Fruit fly (Drosophila melanogaster) whole organism, embryonic: Measurements from ENCODE around the gene CG12116.

Source experiments
- Aef1 ChIP-seq: fragments of 200-800 bp; sonication (Bioruptor generic); IDR thresholded peaks from 3 replicates; pipeline ENCODE4 v1.3.6; 2022; ENCODE audit warnings: missing biosample characterization, missing genetic modification characterization
- Atf-2 ChIP-seq: fragments of 200-800 bp; sonication (Bioruptor generic); optimal IDR thresholded peaks from 2 replicates; lab custom pipeline; 2016; ENCODE audit warnings: missing biosample characterization, missing genetic modification characterization
- BtbVII ChIP-seq: fragments of 200-800 bp; sonication (Bioruptor generic); optimal IDR thresholded peaks from 3 replicates; lab custom pipeline; 2017; ENCODE audit warnings: missing biosample characterization, mild to moderate bottlenecking, missing genetic modification characterization
- CG10321 ChIP-seq: fragments of 200-800 bp; sonication (Bioruptor generic); IDR thresholded peaks from 2 replicates; pipeline ENCODE4 v1.3.6; 2022; ENCODE audit warnings: missing biosample characterization, missing genetic modification characterization
- CG11560 ChIP-seq: fragments of 200-800 bp; sonication (Bioruptor generic); IDR thresholded peaks from 3 replicates; pipeline ENCODE4 v1.3.6; 2022; ENCODE audit warnings: missing biosample characterization, missing genetic modification characterization
- CG12659 ChIP-seq: fragments of 200-800 bp; sonication (Bioruptor generic); optimal IDR thresholded peaks from 3 replicates; lab custom pipeline; 2017; ENCODE audit warnings: mild to moderate bottlenecking, missing biosample characterization, missing genetic modification reagents, missing genetic modification characterization
- CG13287 ChIP-seq: fragments of 200-800 bp; sonication (Bioruptor generic); IDR thresholded peaks from 2 replicates; pipeline ENCODE4 v1.3.6; 2022; ENCODE audit warnings: missing biosample characterization, missing genetic modification characterization; ENCODE audit not compliant: partially characterized antibody
- CG13296 ChIP-seq: fragments of 200-800 bp; sonication (Bioruptor generic); optimal IDR thresholded peaks from 3 replicates; lab custom pipeline; 2018; ENCODE audit warnings: missing biosample characterization, mild to moderate bottlenecking, missing genetic modification characterization
- CG15073 ChIP-seq: fragments of 200-800 bp; sonication (Bioruptor generic); optimal IDR thresholded peaks from 2 replicates; lab custom pipeline; 2016; ENCODE audit warnings: missing biosample characterization, missing genetic modification characterization
- CG15514 ChIP-seq: fragments of 200-800 bp; sonication (Bioruptor generic); optimal IDR thresholded peaks from 3 replicates; lab custom pipeline; 2017; ENCODE audit warnings: missing biosample characterization, missing genetic modification characterization, mild to moderate bottlenecking, moderate library complexity, missing genetic modification reagents
- CG1603 ChIP-seq: fragments of 200-800 bp; sonication (Bioruptor generic); optimal IDR thresholded peaks from 2 replicates; lab custom pipeline; 2019; ENCODE audit warnings: missing biosample characterization, mild to moderate bottlenecking, missing genetic modification characterization, moderate library complexity
- CG17568 ChIP-seq: fragments of 200-800 bp; sonication (Bioruptor generic); optimal IDR thresholded peaks from 2 replicates; lab custom pipeline; 2018; ENCODE audit warnings: missing biosample characterization, mild to moderate bottlenecking, missing genetic modification characterization, moderate library complexity
- CG17802 ChIP-seq: fragments of 200-800 bp; sonication (Bioruptor generic); optimal IDR thresholded peaks from 2 replicates; lab custom pipeline; 2018; ENCODE audit warnings: missing biosample characterization, mild to moderate bottlenecking, missing genetic modification characterization, moderate library complexity
- CG1792 ChIP-seq: fragments of 200-800 bp; sonication (Bioruptor generic); optimal IDR thresholded peaks from 2 replicates; lab custom pipeline; 2016; ENCODE audit warnings: missing biosample characterization, missing genetic modification characterization
- CG4282 ChIP-seq: fragments of 200-800 bp; sonication (Bioruptor generic); optimal IDR thresholded peaks from 2 replicates; lab custom pipeline; 2016; ENCODE audit warnings: missing biosample characterization, missing genetic modification characterization
- CG6683 ChIP-seq: fragments of 200-800 bp; sonication (Bioruptor generic); optimal IDR thresholded peaks from 2 replicates; lab custom pipeline; 2017; ENCODE audit warnings: missing biosample characterization, mild to moderate bottlenecking, missing genetic modification characterization, missing genetic modification reagents
- CG7963 ChIP-seq: fragments of 200-800 bp; sonication (Bioruptor generic); IDR thresholded peaks from 3 replicates; pipeline ENCODE4 v1.3.6; 2022; ENCODE audit warnings: missing biosample characterization, missing genetic modification characterization; ENCODE audit not compliant: partially characterized antibody
- CG9797 ChIP-seq: fragments of 200-800 bp; sonication (Bioruptor generic); optimal IDR thresholded peaks from 3 replicates; lab custom pipeline; 2018; ENCODE audit warnings: missing biosample characterization, mild to moderate bottlenecking, missing genetic modification characterization
- CoRest ChIP-seq: fragments of 200-800 bp; sonication (Bioruptor generic); optimal IDR thresholded peaks from 3 replicates; lab custom pipeline; 2018; ENCODE audit warnings: missing biosample characterization, mild to moderate bottlenecking, missing genetic modification characterization, moderate library complexity
- CrebB ChIP-seq: fragments of 200-800 bp; sonication (Bioruptor generic); optimal IDR thresholded peaks from 3 replicates; lab custom pipeline; 2018; ENCODE audit warnings: missing biosample characterization, mild to moderate bottlenecking, missing genetic modification characterization
- Elba2 ChIP-seq: fragments of 200-800 bp; sonication (Bioruptor generic); optimal IDR thresholded peaks from 3 replicates; lab custom pipeline; 2016; ENCODE audit warnings: missing biosample characterization, missing genetic modification characterization
- Ets65A ChIP-seq: fragments of 200-800 bp; sonication (Bioruptor generic); peaks from one replicate; lab custom pipeline; 2016; ENCODE audit warnings: missing biosample characterization, missing genetic modification characterization
- Fer2 ChIP-seq: fragments of 200-800 bp; sonication (Bioruptor generic); optimal IDR thresholded peaks from 2 replicates; lab custom pipeline; 2018; ENCODE audit warnings: missing biosample characterization, mild to moderate bottlenecking, missing genetic modification characterization, moderate library complexity
- Hey ChIP-seq: fragments of 200-800 bp; sonication (Bioruptor generic); optimal IDR thresholded peaks from 3 replicates; lab custom pipeline; 2018; ENCODE audit warnings: missing biosample characterization, mild to moderate bottlenecking, missing genetic modification characterization
- Lhr ChIP-seq: fragments of 200-800 bp; sonication (Bioruptor generic); optimal IDR thresholded peaks from 3 replicates; lab custom pipeline; 2017; ENCODE audit warnings: mild to moderate bottlenecking, missing biosample characterization, missing genetic modification reagents, missing genetic modification characterization
- Mrtf ChIP-seq: fragments of 200-800 bp; sonication (Bioruptor generic); IDR thresholded peaks from 3 replicates; pipeline ENCODE4 v1.3.6; 2022; ENCODE audit warnings: missing biosample characterization, missing genetic modification characterization
- Oli ChIP-seq: fragments of 200-800 bp; sonication (Bioruptor generic); optimal IDR thresholded peaks from 2 replicates; lab custom pipeline; 2018; ENCODE audit warnings: missing biosample characterization, mild to moderate bottlenecking, missing genetic modification characterization, moderate library complexity
- Optix ChIP-seq: fragments of 200-800 bp; sonication (Bioruptor generic); IDR thresholded peaks from 3 replicates; pipeline ENCODE4 v1.3.6; 2022; ENCODE audit warnings: missing biosample characterization, missing genetic modification characterization
- Spps ChIP-seq: fragments of 200-800 bp; sonication (Bioruptor generic); optimal IDR thresholded peaks from 2 replicates; lab custom pipeline; 2018; ENCODE audit warnings: missing biosample characterization, mild to moderate bottlenecking, missing genetic modification characterization
- caup ChIP-seq: fragments of 200-800 bp; sonication (Bioruptor generic); optimal IDR thresholded peaks from 3 replicates; lab custom pipeline; 2017; ENCODE audit warnings: missing biosample characterization, mild to moderate bottlenecking, missing genetic modification characterization, moderate library complexity; ENCODE audit not compliant: severe bottlenecking
- chif ChIP-seq, 2 experiments: fragments of 200-800 bp; sonication (Bioruptor generic); optimal IDR thresholded peaks; 3 replicates each; lab custom pipeline; 2016; ENCODE audit warnings: missing biosample characterization in 2 of 2, missing genetic modification characterization in 2 of 2
- corto ChIP-seq: fragments of 200-800 bp; sonication (Bioruptor generic); optimal IDR thresholded peaks from 2 replicates; lab custom pipeline; 2016; ENCODE audit warnings: missing biosample characterization, mild to moderate bottlenecking, missing genetic modification characterization, moderate library complexity
- dysf ChIP-seq: fragments of 200-800 bp; sonication (Bioruptor generic); IDR thresholded peaks from 3 replicates; pipeline ENCODE4 v1.3.6; 2022; ENCODE audit warnings: missing biosample characterization, missing genetic modification characterization
- emc ChIP-seq: fragments of 200-800 bp; sonication (Bioruptor generic); optimal IDR thresholded peaks from 2 replicates; lab custom pipeline; 2016; ENCODE audit warnings: missing biosample characterization, missing genetic modification characterization
- fd102C ChIP-seq: fragments of 200-800 bp; sonication (Bioruptor generic); optimal IDR thresholded peaks from 2 replicates; lab custom pipeline; 2018; ENCODE audit warnings: missing biosample characterization, mild to moderate bottlenecking, missing genetic modification characterization, moderate library complexity
- fru ChIP-seq: fragments of >200 bp; optimal IDR thresholded peaks from 2 replicates; lab custom pipeline; 2017
- ftz-f1 ChIP-seq: fragments of 200-800 bp; sonication (Bioruptor generic); optimal IDR thresholded peaks from 2 replicates; lab custom pipeline; 2016; ENCODE audit warnings: missing biosample characterization, missing genetic modification characterization
- gsb ChIP-seq: fragments of 200-800 bp; sonication (Bioruptor generic); IDR thresholded peaks from 2 replicates; pipeline ENCODE4 v1.3.6; 2022; ENCODE audit warnings: missing biosample characterization, missing genetic modification characterization
- jing ChIP-seq: fragments of 200-800 bp; sonication (Bioruptor generic); optimal IDR thresholded peaks from 2 replicates; lab custom pipeline; 2018; ENCODE audit warnings: missing biosample characterization, mild to moderate bottlenecking, missing genetic modification characterization
- nom ChIP-seq: fragments of 200-800 bp; sonication (Bioruptor generic); optimal IDR thresholded peaks from 2 replicates; lab custom pipeline; 2017; ENCODE audit warnings: missing biosample characterization, missing genetic modification characterization, mild to moderate bottlenecking, moderate library complexity, missing genetic modification reagents
- p53 ChIP-seq: fragments of 200-800 bp; sonication (Bioruptor generic); optimal IDR thresholded peaks from 2 replicates; lab custom pipeline; 2016; ENCODE audit warnings: missing biosample characterization, missing genetic modification characterization
- peb ChIP-seq: fragments of 200-800 bp; sonication (Bioruptor generic); IDR thresholded peaks from 2 replicates; pipeline ENCODE4 v1.3.6; 2022; ENCODE audit warnings: missing biosample characterization, missing genetic modification characterization
- sd ChIP-seq: fragments of 200-800 bp; sonication (Bioruptor generic); optimal IDR thresholded peaks from 3 replicates; lab custom pipeline; 2018; ENCODE audit warnings: missing biosample characterization, mild to moderate bottlenecking, missing genetic modification characterization, moderate library complexity
- sens-2 ChIP-seq: fragments of 200-800 bp; sonication (Bioruptor generic); IDR thresholded peaks from 2 replicates; pipeline ENCODE4 v1.3.6; 2022; ENCODE audit warnings: missing biosample characterization, missing genetic modification characterization
- sim ChIP-seq: fragments of 200-800 bp; sonication (Bioruptor generic); IDR thresholded peaks from 2 replicates; pipeline ENCODE4 v1.3.6; 2022; ENCODE audit warnings: missing biosample characterization, missing genetic modification characterization
- trem ChIP-seq: fragments of 200-800 bp; optimal IDR thresholded peaks from 3 replicates; lab custom pipeline; 2019; ENCODE audit warnings: missing biosample characterization, mild to moderate bottlenecking, missing genetic modification characterization, moderate library complexity
- tup ChIP-seq: fragments of 200-800 bp; sonication (Bioruptor generic); optimal IDR thresholded peaks from 2 replicates; lab custom pipeline; 2016; ENCODE audit warnings: missing biosample characterization, mild to moderate bottlenecking, missing genetic modification characterization, moderate library complexity
- usp ChIP-seq: fragments of >200 bp; optimal IDR thresholded peaks from 2 replicates; lab custom pipeline; 2017; ENCODE audit warnings: missing biosample characterization, missing genetic modification characterization
- zfh2 ChIP-seq: fragments of 200-800 bp; sonication (Bioruptor generic); optimal IDR thresholded peaks from 2 replicates; lab custom pipeline; 2016; ENCODE audit warnings: missing biosample characterization, missing genetic modification characterization

The CG12116 gene

dm6 chrX:8517121-8518024 is 48.6 kb upstream of the CG12116 start, which contains the start of gene Nrg (continued):
- TF ChIP-seq corto (GFP tag; lab: Kevin White, UChicago) (no peak), jing (GFP tag; lab: Kevin White, UChicago) (no peak), CrebB (tag; lab: Kevin White, UChicago) (peak; percentile 72), Mrtf (GFP tag; lab: Robert Waterston, UW) (no peak), sim (GFP tag; lab: Robert Waterston, UW) (0 out of 2 replicates have a peak, but pooled peaks have one; percentile 22), CG17568 (peak; percentile 18), trem (tag; lab: Kevin White, UChicago) (peak; percentile 95), peb (no peak), CG17802 (tag; lab: Kevin White, UChicago) (no peak), p53 (no peak), CG15514 (GFP tag; lab: Kevin White, UChicago) (peak; percentile 91), CG9797 (GFP tag; lab: Kevin White, UChicago) (peak; percentile 51), Lhr (GFP tag; lab: Kevin White, UChicago) (peak; percentile 57), Fer2 (tag; lab: Kevin White, UChicago) (no peak), Atf-2 (GFP tag; lab: Kevin White, UChicago) (no peak), CG15073 (GFP tag; lab: Kevin White, UChicago) (no peak), CG13287 (GFP tag; lab: Robert Waterston, UW) (peak; percentile 100), gsb (no peak), Hey (tag; lab: Kevin White, UChicago) (no peak), CG7963 (GFP tag; lab: Robert Waterston, UW) (peak; percentile 98), CG4282 (GFP tag; lab: Kevin White, UChicago) (no peak), CG11560 (tag; lab: Robert Waterston, UW) (peak; percentile 62; the same call in 1 of the 3 replicates), dysf (GFP tag; lab: Robert Waterston, UW) (no peak), zfh2 (GFP tag; lab: Kevin White, UChicago) (no peak), Oli (tag; lab: Kevin White, UChicago) (no peak), fd102C (GFP tag; lab: Kevin White, UChicago) (no peak), ftz-f1 (GFP tag; lab: Kevin White, UChicago) (peak; percentile 15), CoRest (peak; percentile 34), emc (GFP tag; lab: Kevin White, UChicago) (peak; percentile 16), Elba2 (GFP tag; lab: Kevin White, UChicago) (no peak), Aef1 (no peak), Optix (GFP tag; lab: Robert Waterston, UW) (no peak), Spps (tag; lab: Kevin White, UChicago) (no peak), CG12659 (peak; percentile 79), CG10321 (GFP tag; lab: Robert Waterston, UW) (no peak), sd (peak; percentile 91), CG6683 (GFP tag; lab: Kevin White, UChicago) (no peak), CG1603 (peak; percentile 87), usp (no peak), tup (GFP tag; lab: Kevin White, UChicago) (no peak), chif (GFP tag; optimal IDR thresholded peaks at IDR 0.05; lab: Kevin White, UChicago) (no peak), CG1792 (no peak), Ets65A (no peak), caup (GFP tag; lab: Kevin White, UChicago) (peak; percentile 69), sens-2 (GFP tag; lab: Robert Waterston, UW) (no peak), nom (peak; percentile 40), fru (lab: Kevin White, UChicago) (no peak), CG13296 (GFP tag; lab: Kevin White, UChicago) (peak; percentile 43), BtbVII (GFP tag; lab: Kevin White, UChicago) (no peak)
